Worm (Caenorhabditis elegans) whole organism, L4 larva: ENCODE data around the gene T26H5.4.

Experiments
- ZK546.5 ChIP-seq, 2 experiments: sonication (generic microtip); optimal IDR thresholded peaks; 2 replicates each; lab custom pipeline; 2017; ENCODE audit warnings: missing biosample characterization in 2 of 2, missing genetic modification characterization in 2 of 2
- daf-16 ChIP-seq, 3 experiments: sonication (generic microtip); optimal IDR thresholded peaks; 2 replicates each; lab custom pipeline; 2016 to 2017; ENCODE audit warnings: missing genetic modification characterization in 3 of 3, missing genetic modification reagents in 3 of 3, mild to moderate bottlenecking in 2 of 3, missing compliant biosample characterization in 2 of 3, missing biosample characterization in 1 of 3, moderate library complexity in 1 of 3
- dpl-1 ChIP-seq: fragments of 150-350 bp; optimal IDR thresholded peaks from 2 replicates; lab custom pipeline; 2014; ENCODE audit warnings: missing biosample characterization, missing genetic modification reagents, missing genetic modification characterization
- mdl-1 ChIP-seq, 2 experiments: fragments of 150-350 bp in 1 of 2; sonication (generic microtip) in 1 of 2; optimal IDR thresholded peaks; 2 replicates each; lab custom pipeline; 2014 to 2017; ENCODE audit warnings: missing biosample characterization in 2 of 2, missing genetic modification characterization in 2 of 2
- mes-2 ChIP-seq: sonication (generic microtip); optimal IDR thresholded peaks from 2 replicates; lab custom pipeline; 2016; ENCODE audit warnings: missing genotype, mild to moderate bottlenecking, missing genetic modification characterization, missing compliant biosample characterization; ENCODE audit not compliant: poor library complexity, severe bottlenecking
- nhr-237 ChIP-seq: sonication (generic microtip); optimal IDR thresholded peaks from 2 replicates; lab custom pipeline; 2017; ENCODE audit warnings: missing biosample characterization, missing genetic modification characterization
- nhr-28 ChIP-seq: fragments of 150-350 bp; optimal IDR thresholded peaks from 2 replicates; lab custom pipeline; 2014; ENCODE audit warnings: missing biosample characterization, missing genetic modification characterization
- nhr-77 ChIP-seq: fragments of 150-350 bp; optimal IDR thresholded peaks from 2 replicates; lab custom pipeline; 2014; ENCODE audit warnings: missing biosample characterization, missing genetic modification characterization
- pha-4 ChIP-seq, 2 experiments: fragments of 150-350 bp in 1 of 2; fragments of 200-800 bp in 1 of 2; sonication (Bioruptor generic) in 1 of 2; IDR thresholded peaks in 1 of 2; optimal IDR thresholded peaks in 1 of 2; 2 replicates each; pipeline versions ENCODE4 v1.3.6 to Lab custom; 2014 to 2022; ENCODE audit warnings: missing genetic modification characterization in 2 of 2, missing genetic modification reagents in 2 of 2, missing biosample characterization in 1 of 2, missing compliant biosample characterization in 1 of 2
- unc-62 ChIP-seq, 3 experiments: fragments of 150-350 bp in 1 of 3; sonication (generic microtip); optimal IDR thresholded peaks in 2 of 3; peaks in 1 of 3; 1 replicate in 1 of 3; 2 replicates in 2 of 3; lab custom pipeline; 2014 to 2017; ENCODE audit warnings: missing biosample characterization in 3 of 3, missing genetic modification characterization in 3 of 3, missing genetic modification reagents in 3 of 3, missing genotype in 1 of 3

DNA sequence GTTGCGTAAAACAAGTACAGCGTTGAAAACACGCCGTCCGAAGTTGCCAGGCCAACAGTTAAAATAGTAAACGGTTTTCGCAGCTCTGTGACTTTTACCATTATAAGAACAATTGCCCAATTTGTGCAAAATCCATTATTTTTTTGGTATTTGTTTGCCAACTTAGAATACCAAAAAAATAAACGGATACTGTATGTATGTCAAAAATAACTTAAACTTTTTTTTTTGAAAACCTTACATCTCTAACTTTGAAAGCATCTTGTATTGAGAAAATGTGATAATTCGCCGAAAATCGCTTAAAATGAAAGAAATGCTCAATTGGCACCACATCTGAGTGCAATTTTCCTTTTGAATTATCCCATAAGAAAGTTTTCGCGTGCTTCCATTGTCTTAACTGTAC, 49.8 kb downstream of the T26H5.4 start, which contains the start of gene fbxa-199:
- TF ChIP-seq nhr-28 (tag; lab: Kevin White, UChicago) (no peak), unc-62 (GFP tag; optimal IDR thresholded peaks at IDR 0.05 in 1 of 2; lab: Kevin White, UChicago) (no peak), unc-62 (tag; optimal IDR thresholded peaks at IDR 0.05; lab: Kevin White, UChicago) (no peak), nhr-237 (tag; lab: Kevin White, UChicago) (no peak), pha-4 (GFP tag; IDR thresholded peaks at IDR 0.05; lab: Robert Waterston, UW) (no peak), pha-4 (tag; optimal IDR thresholded peaks at IDR 0.05; lab: Kevin White, UChicago) (no peak), dpl-1 (GFP tag; lab: Kevin White, UChicago) (no peak), mdl-1 (tag; optimal IDR thresholded peaks at IDR 0.05; lab: Kevin White, UChicago) (no peak), ZK546.5 (tag; optimal IDR thresholded peaks at IDR 0.05; lab: Kevin White, UChicago) (no peak), nhr-77 (tag; lab: Kevin White, UChicago) (no peak), daf-16 (GFP tag; optimal IDR thresholded peaks at IDR 0.05; lab: Kevin White, UChicago) (no peak), daf-16 (tag; optimal IDR thresholded peaks at IDR 0.05; lab: Kevin White, UChicago) (no peak), mes-2 (tag; lab: Kevin White, UChicago) (no peak)
